Fruit fly (Drosophila melanogaster): Measurements from ENCODE around the gene Ocrl.

dm6 chrX:1966779-1967520 is 44.2 kb downstream of the Ocrl start:
- peak; percentile 61 for TF ChIP-seq CG8301 (tag; optimal IDR thresholded peaks at IDR 0.05)
- TF ChIP-seq CG9948 (tag; optimal IDR thresholded peaks at IDR 0.05) = peak; percentile 7
- no peak for TF ChIP-seq Pif1B (GFP tag; optimal IDR thresholded peaks at IDR 0.05)
- TF ChIP-seq CG10348 (GFP tag; IDR thresholded peaks at IDR 0.05) = no peak
- no peak for TF ChIP-seq D1 (tag; optimal IDR thresholded peaks at IDR 0.05)
- TF ChIP-seq CG17806 (tag; optimal IDR thresholded peaks at IDR 0.05) = peak; percentile 8
